Fruit fly (Drosophila melanogaster) whole organism, prepupa: ENCODE measurements around the gene run.

Experiments used
- CG15336 ChIP-seq: fragments of 200-800 bp; sonication (Bioruptor generic); IDR thresholded peaks from 2 replicates; pipeline ENCODE4 v1.3.6; 2022; ENCODE audit warnings: missing biosample characterization, missing genetic modification characterization
- CG16779 ChIP-seq: fragments of 200-800 bp; sonication (Bioruptor generic); optimal IDR thresholded peaks from 3 replicates; lab custom pipeline; 2017; ENCODE audit warnings: missing biosample characterization, mild to moderate bottlenecking, missing genetic modification characterization
- CG6163 ChIP-seq: fragments of 200-800 bp; sonication (Bioruptor generic); IDR thresholded peaks from 3 replicates; pipeline ENCODE4 v1.3.6; 2022; ENCODE audit warnings: missing biosample characterization, missing genetic modification characterization
- salr ChIP-seq, 2 experiments: fragments of 200-800 bp; sonication (Bioruptor generic); optimal IDR thresholded peaks; 3 replicates each; lab custom pipeline; 2016 to 2018; ENCODE audit warnings: missing biosample characterization in 2 of 2, missing genetic modification characterization in 2 of 2, mild to moderate bottlenecking in 1 of 2

DNA sequence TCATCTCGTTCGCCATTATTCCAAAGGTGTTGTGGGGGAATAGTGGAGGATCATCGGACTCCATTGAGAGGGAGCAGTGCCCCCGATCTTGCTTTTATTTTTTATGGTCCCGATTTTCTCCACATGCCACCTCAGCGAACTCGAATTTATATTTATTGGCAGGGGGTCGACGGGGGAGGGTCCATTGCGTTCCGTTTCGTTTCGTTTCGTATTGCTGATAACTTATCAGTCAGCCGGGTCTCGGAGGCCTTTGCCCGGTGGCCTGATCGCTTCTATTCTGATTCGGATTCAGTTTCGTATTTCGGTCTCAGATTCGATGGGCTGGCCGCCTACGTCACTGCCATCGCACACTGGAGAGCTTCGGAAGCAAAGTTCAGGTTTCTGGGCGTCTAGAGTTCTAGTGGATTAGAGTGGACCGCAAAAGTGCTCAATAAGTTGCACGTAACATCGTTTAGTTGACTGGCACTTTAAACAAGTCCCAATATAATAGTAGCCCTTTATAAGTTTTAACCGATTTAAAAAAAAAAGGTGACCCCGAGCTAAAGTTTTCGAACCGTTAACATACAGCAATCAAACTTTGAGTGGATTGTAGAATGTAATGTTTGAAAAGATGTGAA is 28.8 kb upstream of the run start, which contains the start of gene CG1835:
- TF ChIP-seq CG6163 (GFP tag; lab: Robert Waterston, UW) (no peak), salr (GFP tag; optimal IDR thresholded peaks at IDR 0.05; lab: Kevin White, UChicago) (no peak), CG16779 (tag; lab: Kevin White, UChicago) (no peak), CG15336 (GFP tag; lab: Robert Waterston, UW) (no peak)
